Worm (Caenorhabditis elegans): ENCODE measurements around the gene smu-2.

smu-2 gene

ce11 chrII:3472817-3473216, 9.4 kb upstream of the smu-2 start, which contains the start of gene Y49F6B.6:
Gene Y49F6B.6, plus strand, starts transcription at chrII:3473117.
- TF ChIP-seq dsc-1 (tag; optimal IDR thresholded peaks at IDR 0.05) = no peak
- no peak for TF ChIP-seq nhr-19 (GFP tag; conservative IDR thresholded peaks at IDR 0.05)
- no peak for TF ChIP-seq efl-1 (optimal IDR thresholded peaks at IDR 0.05)
- TF ChIP-seq efl-1 (GFP tag; optimal IDR thresholded peaks at IDR 0.05 in 1 of 2) = no peak
- TF ChIP-seq tlp-1 (tag; optimal IDR thresholded peaks at IDR 0.05) = no peak
- no peak for TF ChIP-seq jun-1 (tag; optimal IDR thresholded peaks at IDR 0.05)
- no peak for TF ChIP-seq ceh-90 (tag; optimal IDR thresholded peaks at IDR 0.05)
- TF ChIP-seq C04F5.9 (tag; optimal IDR thresholded peaks at IDR 0.05) = no peak
- no peak for TF ChIP-seq C16A3.4 (tag; optimal IDR thresholded peaks at IDR 0.05)
- no peak for TF ChIP-seq Y116A8C.19 (tag; optimal IDR thresholded peaks at IDR 0.05; ENCODE audit: borderline replicate concordance)
- no peak for TF ChIP-seq vab-15 (tag; optimal IDR thresholded peaks at IDR 0.05)
- no peak for TF ChIP-seq snu-23 (GFP tag; optimal IDR thresholded peaks at IDR 0.05)
- no peak for TF ChIP-seq swsn-7 (tag; optimal IDR thresholded peaks at IDR 0.05)
- TF ChIP-seq rnt-1 (tag; optimal IDR thresholded peaks at IDR 0.05) = no peak

DNA sequence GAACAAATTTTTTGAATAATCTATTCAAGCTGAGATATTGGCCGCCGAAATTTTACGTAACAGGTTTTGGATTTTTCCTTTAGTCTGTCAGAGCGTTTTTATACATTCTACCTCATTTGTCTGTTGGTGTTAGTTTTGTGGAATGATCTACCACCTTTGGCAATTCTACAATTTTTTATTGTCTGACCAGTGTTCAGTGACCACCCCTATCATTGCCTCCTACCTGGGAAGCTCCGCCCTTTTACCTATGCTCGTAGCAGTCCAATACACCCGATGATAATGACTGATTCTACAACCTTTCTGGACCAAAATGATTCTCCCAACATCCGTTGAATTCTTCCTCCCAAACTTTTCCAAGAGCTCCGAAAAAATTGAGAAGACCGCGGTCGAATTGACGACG, 8.5 kb upstream of the smu-2 start, which contains the start of gene sdz-32:
TSS of gene sdz-32 (plus strand) at position 301 of the 400 bp plus-strand sequence.
- TF ChIP-seq egl-27 (tag; optimal IDR thresholded peaks at IDR 0.05) = no peak
- no peak for TF ChIP-seq unc-62 (GFP tag; optimal IDR thresholded peaks at IDR 0.05)
- no peak for TF ChIP-seq xbp-1 (tag; optimal IDR thresholded peaks at IDR 0.05)
- TF ChIP-seq nhr-76 (tag; optimal IDR thresholded peaks at IDR 0.05) = no peak
- TF ChIP-seq lin-35 (GFP tag; optimal IDR thresholded peaks at IDR 0.05) = no peak
- TF ChIP-seq nhr-11 (tag; optimal IDR thresholded peaks at IDR 0.05) = no peak
- TF ChIP-seq snpc-4 (tag; optimal IDR thresholded peaks at IDR 0.05) = no peak
- TF ChIP-seq nhr-237 (tag; optimal IDR thresholded peaks at IDR 0.05) = no peak

DNA sequence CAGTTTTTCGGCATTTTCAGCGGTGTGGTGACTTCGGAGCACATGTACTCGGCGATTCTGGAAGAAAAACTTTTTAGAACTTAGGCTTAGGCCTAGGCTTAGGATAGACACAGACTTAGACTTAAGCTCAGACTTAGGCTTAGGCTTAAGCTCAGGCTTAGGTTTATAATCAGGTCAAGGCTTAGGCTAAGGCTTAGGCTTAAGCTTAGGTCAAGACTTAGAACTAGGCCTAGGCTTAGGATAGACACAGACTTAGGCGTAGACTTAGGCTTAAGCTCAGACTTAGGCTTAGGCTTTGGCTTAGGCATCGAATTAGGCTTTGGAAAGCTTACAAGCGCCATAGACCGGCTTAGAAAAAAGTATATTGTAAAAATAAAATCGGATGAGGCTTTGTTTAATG, 5.7 kb upstream of the smu-2 start:
- no peak for TF ChIP-seq jun-1 (tag; optimal IDR thresholded peaks at IDR 0.05)
- no peak for TF ChIP-seq pag-3 (tag; optimal IDR thresholded peaks at IDR 0.05; ENCODE audit: borderline replicate concordance, insufficient read depth)
- TF ChIP-seq lin-15B (tag; optimal IDR thresholded peaks at IDR 0.05) = no peak
- no peak for TF ChIP-seq mdl-1 (tag; optimal IDR thresholded peaks at IDR 0.05)
- TF ChIP-seq snpc-4 (tag; optimal IDR thresholded peaks at IDR 0.05) = no peak
- no peak for TF ChIP-seq nhr-237 (tag; optimal IDR thresholded peaks at IDR 0.05)
- TF ChIP-seq nhr-77 (tag; optimal IDR thresholded peaks at IDR 0.05) = no peak
- no peak for TF ChIP-seq hlh-17 (GFP tag; optimal IDR thresholded peaks at IDR 0.05; ENCODE audit: borderline replicate concordance)
- no peak for TF ChIP-seq nhr-47 (tag; optimal IDR thresholded peaks at IDR 0.05)
- no peak for TF ChIP-seq efl-3 (GFP tag; optimal IDR thresholded peaks at IDR 0.05)
- TF ChIP-seq nhr-71 (tag; optimal IDR thresholded peaks at IDR 0.05) = no peak
- TF ChIP-seq alr-1 (tag; optimal IDR thresholded peaks at IDR 0.05; ENCODE audit: borderline replicate concordance) = no peak
- TF ChIP-seq blmp-1 (tag; optimal IDR thresholded peaks at IDR 0.05) = no peak
- TF ChIP-seq egl-13 (tag; optimal IDR thresholded peaks at IDR 0.05) = no peak
- no peak for TF ChIP-seq unc-98 (GFP tag; IDR thresholded peaks at IDR 0.05)
- TF ChIP-seq egl-27 (tag; optimal IDR thresholded peaks at IDR 0.05) = no peak
- no peak for TF ChIP-seq elt-2 (tag; optimal IDR thresholded peaks at IDR 0.05)
- TF ChIP-seq fos-1 (tag; optimal IDR thresholded peaks at IDR 0.05) = no peak
- no peak for TF ChIP-seq xbp-1 (tag; optimal IDR thresholded peaks at IDR 0.05)
- TF ChIP-seq ceh-63 (GFP tag; optimal IDR thresholded peaks at IDR 0.05) = no peak

DNA sequence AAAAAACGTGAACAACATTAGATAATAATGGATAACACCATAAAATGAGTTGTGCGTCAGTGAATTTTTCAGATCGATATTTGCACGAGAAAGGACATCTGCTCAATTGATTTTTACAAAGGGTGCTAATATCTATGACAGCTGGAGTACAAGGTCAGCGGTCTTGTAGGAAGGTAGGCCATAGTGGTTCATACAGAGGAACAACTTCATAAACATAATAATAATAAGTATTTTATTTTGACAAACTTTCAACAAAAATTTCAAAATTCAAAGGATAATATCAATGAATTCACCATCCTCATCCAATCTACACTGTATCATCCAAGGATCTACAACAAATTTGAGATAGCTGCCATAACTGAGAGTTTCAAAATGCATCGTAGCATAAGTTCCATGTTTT, 5.0 kb upstream of the smu-2 start, which contains the start of gene fbxb-104:
TSS of gene fbxb-104 (minus strand) at position 101 of the 400 bp plus-strand sequence.
- TF ChIP-seq irx-1 (tag; optimal IDR thresholded peaks at IDR 0.05) (no peak), pag-3 (tag; optimal IDR thresholded peaks at IDR 0.05; ENCODE audit: borderline replicate concordance, insufficient read depth) (no peak), nhr-90 (tag; optimal IDR thresholded peaks at IDR 0.05; ENCODE audit: poor library complexity) (no peak), isw-1 (GFP tag; IDR thresholded peaks at IDR 0.05) (no peak), xbp-1 (tag; optimal IDR thresholded peaks at IDR 0.05) (no peak)
